Fruit fly (Drosophila melanogaster): ENCODE data around the gene CG6495.

Gene CG6495

DNA sequence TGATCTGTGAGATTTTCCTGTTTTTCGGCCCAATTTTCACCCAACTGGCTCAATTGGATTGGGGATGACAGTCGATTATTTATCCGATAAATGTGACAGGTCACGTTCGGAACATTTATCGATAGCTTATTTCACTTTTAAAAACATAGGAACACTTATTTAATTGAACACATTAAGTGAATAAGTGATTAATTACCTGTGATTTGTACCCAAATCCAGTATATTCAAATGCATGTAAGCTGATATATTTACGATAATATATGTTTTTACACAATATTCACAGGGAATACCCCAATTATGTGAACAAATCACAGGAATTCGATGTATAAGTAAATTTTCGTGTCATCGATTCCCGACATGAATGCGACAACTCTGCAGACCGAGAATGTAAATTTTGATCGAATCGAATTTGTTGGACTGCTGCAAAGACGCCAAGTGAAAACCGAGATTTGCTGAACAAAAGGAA is 28.5 kb upstream of the CG6495 start, which contains the start of the genes EMC3 and Dpy-30L1 (continued):
- TF ChIP-seq CG31388 (GFP tag; optimal IDR thresholded peaks at IDR 0.05) = no peak
- TF ChIP-seq ab (GFP tag; optimal IDR thresholded peaks at IDR 0.05) = no peak
- peak; percentile 63 for TF ChIP-seq Hr3 (GFP tag; optimal IDR thresholded peaks at IDR 0.05)
- TF ChIP-seq CG6272 (GFP tag; IDR thresholded peaks at IDR 0.05) = 0 out of 2 replicates have a peak, but pooled peaks have one; percentile 27
- TF ChIP-seq CG9876 (GFP tag; optimal IDR thresholded peaks at IDR 0.05) = peak; percentile 1
- no peak for TF ChIP-seq yki (optimal IDR thresholded peaks at IDR 0.05)
- TF ChIP-seq ATbp (GFP tag; optimal IDR thresholded peaks at IDR 0.05) = no peak
- TF ChIP-seq org-1 (GFP tag; optimal IDR thresholded peaks at IDR 0.05) = no peak
- peak; percentile 34 for TF ChIP-seq sisA (GFP tag; IDR thresholded peaks at IDR 0.05)
- TF ChIP-seq HmgD (GFP tag; optimal IDR thresholded peaks at IDR 0.05) = no peak
- no peak for TF ChIP-seq Rx (GFP tag; IDR thresholded peaks at IDR 0.05)
- peak; percentile 37; the same call in 1 of the 2 replicates for TF ChIP-seq Xrp1 (GFP tag; IDR thresholded peaks at IDR 0.05)
- peak; percentile 88 for TF ChIP-seq CG16813 (GFP tag; IDR thresholded peaks at IDR 0.05; ENCODE audit: partially characterized antibody)
- TF ChIP-seq lola (GFP tag; optimal IDR thresholded peaks at IDR 0.05) = peak in 1 of 3 experiments; percentile 50
- TF ChIP-seq psq (GFP tag; optimal IDR thresholded peaks at IDR 0.05) = no peak
- no peak for TF ChIP-seq D (optimal IDR thresholded peaks at IDR 0.05)
- no peak for TF ChIP-seq D (GFP tag; optimal IDR thresholded peaks at IDR 0.05)
- TF ChIP-seq CG34422 (GFP tag; IDR thresholded peaks at IDR 0.05) = peak; percentile 66; the same call in 2 of the 3 replicates
- no peak for TF ChIP-seq Sry-β (GFP tag; optimal IDR thresholded peaks at IDR 0.05)
- no peak for TF ChIP-seq Nf-YC (tag; optimal IDR thresholded peaks at IDR 0.05)
- no peak for TF ChIP-seq nom (GFP tag; optimal IDR thresholded peaks at IDR 0.05)
- no peak for TF ChIP-seq pfk (GFP tag; optimal IDR thresholded peaks at IDR 0.05)
- peak; percentile 12; the same call in 1 of the 2 replicates for TF ChIP-seq klu (GFP tag; IDR thresholded peaks at IDR 0.05)
- peak; percentile 99 for TF ChIP-seq CG3995 (GFP tag; optimal IDR thresholded peaks at IDR 0.05)
- no peak for TF ChIP-seq fru (optimal IDR thresholded peaks at IDR 0.05)
- peak; percentile 46 for TF ChIP-seq Dp (GFP tag; optimal IDR thresholded peaks at IDR 0.05)
- peak; percentile 33 for TF ChIP-seq NfI (GFP tag; optimal IDR thresholded peaks at IDR 0.05)
- TF ChIP-seq CG34376 (GFP tag; optimal IDR thresholded peaks at IDR 0.05) = peak; percentile 45
- TF ChIP-seq Rfx (GFP tag; IDR thresholded peaks at IDR 0.05) = peak; percentile 71
- peak; percentile 65 for TF ChIP-seq CG6689 (GFP tag; IDR thresholded peaks at IDR 0.05)
- TF ChIP-seq insv (GFP tag; optimal IDR thresholded peaks at IDR 0.05) = peak in 1 of 2 experiments; percentile 86
- TF ChIP-seq jing (GFP tag; optimal IDR thresholded peaks at IDR 0.05) = no peak
- peak; percentile 60 for TF ChIP-seq slbo (GFP tag; IDR thresholded peaks at IDR 0.05)
- no peak for TF ChIP-seq Tbp (GFP tag; optimal IDR thresholded peaks at IDR 0.05)
- TF ChIP-seq Oli (tag; optimal IDR thresholded peaks at IDR 0.05) = peak; percentile 28
- TF ChIP-seq knrl (GFP tag; IDR thresholded peaks at IDR 0.05; ENCODE audit: partially characterized antibody) = peak; percentile 86
- no peak for TF ChIP-seq Mrtf (GFP tag; IDR thresholded peaks at IDR 0.05)
- no peak for TF ChIP-seq Oaz (GFP tag; IDR thresholded peaks at IDR 0.05)
- 0 out of 2 replicates have a peak, but pooled peaks have one; percentile 19 for TF ChIP-seq esg (GFP tag; conservative IDR thresholded peaks at IDR 0.05)
- TF ChIP-seq dimm (GFP tag; IDR thresholded peaks at IDR 0.05) = no peak
- TF ChIP-seq Gug (GFP tag; IDR thresholded peaks at IDR 0.05) = no peak
- peak; percentile 3 for TF ChIP-seq Side (GFP tag; optimal IDR thresholded peaks at IDR 0.05)
- TF ChIP-seq ara (GFP tag; IDR thresholded peaks at IDR 0.05) = no peak
- peak; percentile 48; the same call in 1 of the 3 replicates for TF ChIP-seq so (GFP tag; IDR thresholded peaks at IDR 0.05)
- no peak for TF ChIP-seq crc (GFP tag; optimal IDR thresholded peaks at IDR 0.05)
- no peak for TF ChIP-seq ftz-f1 (GFP tag; optimal IDR thresholded peaks at IDR 0.05)
- peak; percentile 10 for TF ChIP-seq vfl (GFP tag; optimal IDR thresholded peaks at IDR 0.05)
- peak; percentile 69; the same call in 1 of the 3 replicates for TF ChIP-seq zen2 (GFP tag; IDR thresholded peaks at IDR 0.05; ENCODE audit: partially characterized antibody)
- 0 out of 2 replicates have a peak, but pooled peaks have one; percentile 25 for TF ChIP-seq CG32767 (GFP tag; IDR thresholded peaks at IDR 0.05)
- peak; percentile 12 for TF ChIP-seq CG4282 (GFP tag; optimal IDR thresholded peaks at IDR 0.05)
- peak; percentile 52 for TF ChIP-seq CG10979 (tag; optimal IDR thresholded peaks at IDR 0.05)
- peak; percentile 37 for TF ChIP-seq CG10654 (GFP tag; optimal IDR thresholded peaks at IDR 0.05)
